Worm (Caenorhabditis elegans) whole organism, L2 larva: ENCODE measurements around the gene F52D10.4.

Source experiments
- alr-1 ChIP-seq: fragments of 150-350 bp; optimal IDR thresholded peaks from 2 replicates; lab custom pipeline; 2014; ENCODE audit warnings: missing biosample characterization, missing genetic modification characterization
- ztf-1 ChIP-seq: fragments of 200-800 bp; sonication (Bioruptor generic); conservative IDR thresholded peaks from 2 replicates; pipeline ENCODE4 v1.3.6; 2022; ENCODE audit warnings: missing genetic modification characterization, missing compliant biosample characterization

DNA sequence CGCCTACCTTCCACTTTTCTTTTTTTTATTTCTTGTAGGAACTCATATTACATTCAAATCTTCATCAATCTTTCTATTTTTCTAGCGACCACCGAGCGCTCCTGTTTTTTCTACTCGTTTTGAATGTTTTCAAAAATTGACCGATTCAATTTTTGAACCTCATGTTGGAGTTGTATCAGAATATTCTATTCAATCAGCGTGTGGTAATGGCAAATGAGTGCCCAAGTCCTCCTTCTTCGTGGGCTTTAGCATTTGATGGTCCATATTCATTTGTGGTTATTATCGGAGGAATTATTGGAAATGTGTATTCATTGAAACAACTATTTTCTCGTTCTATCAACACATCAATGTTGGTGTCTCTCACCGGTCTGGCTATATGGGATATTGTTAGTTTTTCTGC, at the start of gene F52D10.4:
- TF ChIP-seq ztf-1 (GFP tag; lab: Robert Waterston, UW) (no peak), alr-1 (no peak)
